Worm (Caenorhabditis elegans) whole organism, late embryonic: Measurements from ENCODE around the gene gbb-1.

ENCODE experiments used
- C08G9.2 ChIP-seq: sonication (generic microtip); optimal IDR thresholded peaks from 2 replicates; lab custom pipeline; 2016; ENCODE audit warnings: mild to moderate bottlenecking, missing genetic modification characterization, moderate library complexity, missing compliant biosample characterization
- K09A11.1 ChIP-seq: sonication (generic microtip); optimal IDR thresholded peaks from 2 replicates; lab custom pipeline; 2017; ENCODE audit warnings: antibody characterized with exemption, mild to moderate bottlenecking, missing genetic modification characterization, missing compliant biosample characterization; ENCODE audit not compliant: insufficient read depth
- ahr-1 ChIP-seq: sonication (generic microtip); optimal IDR thresholded peaks from 2 replicates; lab custom pipeline; 2016; ENCODE audit warnings: missing genetic modification characterization, missing compliant biosample characterization
- ama-1 ChIP-seq: fragments of 150-350 bp; optimal IDR thresholded peaks from 2 replicates; lab custom pipeline; 2014
- ceh-22 ChIP-seq: sonication (generic microtip); optimal IDR thresholded peaks from 2 replicates; lab custom pipeline; 2017; ENCODE audit warnings: missing biosample characterization, missing genetic modification characterization
- ceh-45 ChIP-seq: fragments of 200-800 bp; sonication (Bioruptor generic); IDR thresholded peaks from 2 replicates; pipeline ENCODE4 v1.3.6; 2022; ENCODE audit warnings: missing genetic modification reagents, missing genetic modification characterization, missing compliant biosample characterization
- ceh-48 ChIP-seq: sonication (generic microtip); optimal IDR thresholded peaks from 2 replicates; lab custom pipeline; 2016; ENCODE audit warnings: missing genetic modification characterization, inconsistent platforms, missing compliant biosample characterization
- ceh-6 ChIP-seq: fragments of 200-800 bp; sonication (Bioruptor generic); optimal IDR thresholded peaks from 2 replicates; lab custom pipeline; 2018; ENCODE audit warnings: mild to moderate bottlenecking, missing genetic modification characterization, missing compliant biosample characterization
- dmd-4 ChIP-seq: sonication (generic microtip); optimal IDR thresholded peaks from 2 replicates; lab custom pipeline; 2016; ENCODE audit warnings: borderline replicate concordance, missing genetic modification characterization, missing compliant biosample characterization
- ets-4 ChIP-seq: sonication (generic microtip); optimal IDR thresholded peaks from 2 replicates; lab custom pipeline; 2016; ENCODE audit warnings: missing genetic modification characterization, missing compliant biosample characterization
- eyg-1 ChIP-seq: sonication (generic microtip); optimal IDR thresholded peaks from 2 replicates; lab custom pipeline; 2016; ENCODE audit warnings: missing genotype, missing genetic modification characterization, missing compliant biosample characterization
- fax-1 ChIP-seq: sonication (generic microtip); optimal IDR thresholded peaks from 2 replicates; lab custom pipeline; 2016; ENCODE audit warnings: missing genotype, missing genetic modification characterization, missing compliant biosample characterization
- gmeb-2 ChIP-seq: sonication (generic microtip); optimal IDR thresholded peaks from 2 replicates; lab custom pipeline; 2016; ENCODE audit warnings: missing genetic modification characterization, inconsistent platforms, missing compliant biosample characterization
- hlh-15 ChIP-seq: sonication (generic microtip); optimal IDR thresholded peaks from 2 replicates; lab custom pipeline; 2016; ENCODE audit warnings: missing genetic modification characterization, missing compliant biosample characterization
- hlh-30 ChIP-seq: sonication (generic microtip); optimal IDR thresholded peaks from 2 replicates; lab custom pipeline; 2017; ENCODE audit warnings: antibody characterized with exemption, missing genetic modification characterization, missing compliant biosample characterization; ENCODE audit not compliant: insufficient read depth
- hlh-8 ChIP-seq: sonication (generic microtip); optimal IDR thresholded peaks from 2 replicates; lab custom pipeline; 2016; ENCODE audit warnings: missing genotype, missing genetic modification characterization, missing compliant biosample characterization
- lim-6 ChIP-seq: sonication (generic microtip); optimal IDR thresholded peaks from 2 replicates; lab custom pipeline; 2016; ENCODE audit warnings: missing genetic modification characterization, missing compliant biosample characterization
- madf-2 ChIP-seq: sonication (generic microtip); optimal IDR thresholded peaks from 2 replicates; lab custom pipeline; 2017; ENCODE audit warnings: missing genetic modification characterization, missing compliant biosample characterization
- nhr-232 ChIP-seq: sonication (generic microtip); optimal IDR thresholded peaks from 2 replicates; lab custom pipeline; 2016; ENCODE audit warnings: missing genetic modification characterization, missing compliant biosample characterization
- npax-4 ChIP-seq: sonication (generic microtip); optimal IDR thresholded peaks from 2 replicates; lab custom pipeline; 2016; ENCODE audit warnings: missing genetic modification characterization, missing compliant biosample characterization
- pag-3 ChIP-seq: sonication (generic microtip); optimal IDR thresholded peaks from 2 replicates; lab custom pipeline; 2016; ENCODE audit warnings: missing compliant biosample characterization, missing genetic modification characterization, borderline replicate concordance
- pax-1 ChIP-seq: fragments of 150-350 bp; optimal IDR thresholded peaks from 2 replicates; lab custom pipeline; 2014; ENCODE audit warnings: missing biosample characterization, missing genetic modification characterization
- pha-4 ChIP-seq: fragments of 150-350 bp; optimal IDR thresholded peaks from 2 replicates; lab custom pipeline; 2018; ENCODE audit warnings: missing biosample characterization, missing genetic modification reagents, missing genetic modification characterization
- pqm-1 ChIP-seq: sonication (generic microtip); optimal IDR thresholded peaks from 2 replicates; lab custom pipeline; 2016; ENCODE audit warnings: missing genetic modification characterization, missing compliant biosample characterization
- rnt-1 ChIP-seq: sonication (generic microtip); optimal IDR thresholded peaks from 2 replicates; lab custom pipeline; 2016; ENCODE audit warnings: missing genetic modification characterization, missing compliant biosample characterization
- syd-9 ChIP-seq: sonication (generic microtip); optimal IDR thresholded peaks from 2 replicates; lab custom pipeline; 2016; ENCODE audit warnings: mild to moderate bottlenecking, missing genetic modification characterization, moderate library complexity, missing compliant biosample characterization
- tbx-2 ChIP-seq: sonication (generic microtip); optimal IDR thresholded peaks from 2 replicates; lab custom pipeline; 2016; ENCODE audit warnings: missing genetic modification characterization, missing compliant biosample characterization
- unc-3 ChIP-seq, 2 experiments: fragments of 200-800 bp in 1 of 2; sonication (Bioruptor generic) in 1 of 2; sonication (generic microtip) in 1 of 2; conservative IDR thresholded peaks in 1 of 2; optimal IDR thresholded peaks in 1 of 2; 2 replicates each; pipeline versions ENCODE4 v1.3.6 to Lab custom; 2016 to 2022; ENCODE audit warnings: missing compliant biosample characterization in 2 of 2, missing genetic modification characterization in 2 of 2, missing genetic modification reagents in 1 of 2
- unc-55 ChIP-seq: sonication (generic microtip); optimal IDR thresholded peaks from 2 replicates; lab custom pipeline; 2017; ENCODE audit warnings: missing biosample characterization, missing genetic modification reagents, missing genetic modification characterization
- unc-86 ChIP-seq: sonication (generic microtip); optimal IDR thresholded peaks from 2 replicates; lab custom pipeline; 2016; ENCODE audit warnings: missing genetic modification characterization, missing compliant biosample characterization

The gbb-1 gene

DNA sequence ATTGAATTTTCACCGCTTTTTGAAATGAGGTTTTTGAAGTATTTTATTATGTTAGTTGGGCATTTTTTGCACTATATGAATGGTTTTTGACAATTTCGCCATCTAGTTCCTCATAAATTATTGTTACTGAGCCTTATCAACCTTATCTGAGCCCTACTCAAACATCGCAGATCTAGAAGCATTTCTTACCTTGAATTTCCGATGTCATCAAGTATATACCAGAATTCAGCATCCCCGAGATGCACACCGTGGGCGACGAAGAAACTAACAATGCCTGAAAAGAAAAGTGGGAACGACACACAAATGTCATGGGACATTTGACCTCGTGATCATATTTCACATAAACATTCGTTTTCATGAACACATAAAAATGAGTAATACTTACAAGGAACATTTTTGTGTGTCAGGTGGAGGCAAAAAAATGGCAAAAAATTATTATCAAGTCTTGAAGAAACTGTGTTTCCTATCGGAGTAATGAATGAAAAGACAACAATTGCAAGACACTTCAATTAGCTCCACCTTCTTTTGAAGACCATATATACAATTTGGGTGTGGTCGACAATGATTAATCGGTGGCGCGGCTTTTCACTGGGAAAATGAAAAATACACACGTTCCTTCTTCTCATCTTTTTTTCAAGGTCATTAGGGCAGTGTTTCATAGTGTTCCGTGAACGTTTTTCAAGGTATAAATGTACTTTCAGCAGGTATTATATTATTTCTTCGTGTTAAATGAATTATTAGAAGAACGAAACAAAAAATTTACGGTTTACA lies 14.7 kb downstream of the gbb-1 start:
- TF ChIP-seq hlh-30 (peak; percentile 32), eyg-1 (no peak)
- TF ChIP-seq, all 69 proteins: peak for 1

DNA sequence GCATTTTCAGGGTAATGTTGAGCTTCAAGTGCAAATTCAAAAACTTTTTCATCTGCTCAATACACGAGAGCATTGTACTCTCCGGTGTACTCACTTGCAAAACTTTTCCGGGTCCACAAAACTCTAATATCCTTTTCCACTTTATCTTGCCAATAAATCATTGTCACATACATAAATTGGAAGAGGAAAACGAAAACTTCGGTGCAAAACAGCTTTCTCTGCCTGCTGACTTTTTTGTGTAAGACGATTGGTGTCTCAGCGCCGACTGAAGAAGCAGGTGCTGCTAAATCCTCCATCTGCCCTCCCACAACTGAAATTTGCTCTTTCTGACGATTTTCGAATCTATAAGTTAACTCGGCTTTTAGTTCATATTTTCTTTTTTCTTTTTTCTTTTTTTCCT lies 17.7 kb downstream of the gbb-1 start:
- TF ChIP-seq npax-4 (tag; lab: Kevin White, UChicago) (no peak), madf-2 (tag; lab: Kevin White, UChicago) (no peak), unc-55 (peak; percentile 24), nhr-232 (tag; lab: Kevin White, UChicago) (no peak), gmeb-2 (tag; lab: Kevin White, UChicago) (no peak), rnt-1 (tag; lab: Kevin White, UChicago) (no peak)

DNA sequence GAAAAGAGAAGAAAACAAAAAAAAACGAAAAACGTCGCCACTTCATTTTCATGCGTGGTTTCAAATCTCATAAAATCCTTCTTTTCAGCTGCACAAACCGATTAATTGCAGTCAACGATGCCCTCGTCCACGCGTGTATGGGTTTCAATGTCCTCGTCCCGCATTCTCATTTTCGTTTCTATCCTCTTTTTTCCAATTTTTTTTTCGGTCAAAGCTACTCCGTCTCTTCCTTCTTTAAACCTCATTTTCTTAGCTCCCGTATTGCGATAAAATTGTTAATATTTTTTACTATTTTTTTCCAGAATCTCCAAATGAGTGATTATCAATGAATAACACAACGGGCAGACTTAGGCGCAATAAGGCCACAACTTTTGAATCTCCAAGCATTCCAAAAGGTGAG lies 18.4 kb downstream of the gbb-1 start, which contains the start of gene aakg-3:
aakg-3 (plus strand) TSS at position 301 of the 400 bp plus-strand sequence.
- TF ChIP-seq pha-4 (tag; lab: Kevin White, UChicago) (no peak), pqm-1 (no peak), ceh-48 (tag; lab: Kevin White, UChicago) (no peak), ets-4 (tag; lab: Kevin White, UChicago) (no peak), ama-1 (no peak), hlh-30 (no peak), lim-6 (tag; lab: Kevin White, UChicago) (no peak), ceh-22 (tag; lab: Kevin White, UChicago) (no peak), ceh-6 (GFP tag; lab: Kevin White, UChicago) (no peak)

DNA sequence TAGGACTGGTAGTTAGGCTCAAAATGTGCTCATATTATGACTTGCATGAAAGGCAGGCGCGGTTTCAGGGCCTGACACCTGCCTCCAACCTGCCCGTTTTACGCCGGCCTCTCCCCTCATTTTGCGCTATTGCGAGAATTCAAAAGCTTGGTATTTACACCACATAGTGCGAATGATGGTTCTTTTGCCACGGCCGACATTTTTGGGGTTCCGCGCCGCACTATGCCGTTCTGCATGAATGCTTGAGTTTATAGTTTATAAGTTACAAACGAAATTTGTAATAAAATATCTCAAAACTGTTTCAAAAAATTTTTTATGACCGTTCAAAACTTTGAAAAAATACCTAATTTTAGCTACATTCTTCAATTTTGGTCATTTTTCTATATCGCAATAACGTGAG lies 20.4 kb downstream of the gbb-1 start:
- no peak for TF ChIP-seq unc-86 (tag; lab: Kevin White, UChicago)
- no peak for TF ChIP-seq dmd-4
- no peak for TF ChIP-seq ama-1
- no peak for TF ChIP-seq pag-3
- no peak for TF ChIP-seq C08G9.2 (tag; lab: Kevin White, UChicago)
- TF ChIP-seq ahr-1 (tag; lab: Kevin White, UChicago) = no peak
- TF ChIP-seq unc-3 (GFP tag; conservative IDR thresholded peaks at IDR 0.05; lab: Robert Waterston, UW) = no peak
- no peak for TF ChIP-seq unc-3 (tag; optimal IDR thresholded peaks at IDR 0.05; lab: Kevin White, UChicago)
- no peak for TF ChIP-seq hlh-15 (tag; lab: Kevin White, UChicago)
- no peak for TF ChIP-seq ets-4 (tag; lab: Kevin White, UChicago)
- TF ChIP-seq K09A11.1 (tag; lab: Kevin White, UChicago) = no peak
- no peak for TF ChIP-seq ceh-45
- TF ChIP-seq fax-1 (tag; lab: Kevin White, UChicago) = no peak
- TF ChIP-seq nhr-232 (tag; lab: Kevin White, UChicago) = no peak

DNA sequence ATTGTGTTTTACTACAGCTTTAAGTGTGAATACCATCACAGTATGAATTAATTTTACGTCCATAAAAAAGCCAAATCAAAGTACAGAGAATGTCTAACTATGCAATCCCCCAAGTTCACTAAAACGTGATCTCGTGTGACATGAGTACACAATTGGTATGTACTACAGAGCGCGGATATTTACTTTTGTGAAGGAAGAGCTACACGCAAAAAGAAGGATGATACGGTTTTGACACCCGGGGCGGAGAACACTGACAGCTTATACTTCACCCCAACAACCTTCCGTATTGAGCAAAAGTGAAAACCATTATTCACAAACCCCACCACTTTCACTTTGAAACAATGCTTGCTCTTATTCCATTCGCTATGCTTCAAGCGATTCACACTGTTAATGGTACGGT lies 24.0 kb downstream of the gbb-1 start, which contains the start of gene nspg-5:
nspg-5 (plus strand) TSS at position 301 of the 400 bp plus-strand sequence.
- TF ChIP-seq lim-6 (tag; lab: Kevin White, UChicago) (no peak), syd-9 (tag; lab: Kevin White, UChicago) (no peak), tbx-2 (tag; lab: Kevin White, UChicago) (no peak), hlh-8 (tag; lab: Kevin White, UChicago) (no peak), pax-1 (tag; lab: Kevin White, UChicago) (peak; percentile 2)

DNA sequence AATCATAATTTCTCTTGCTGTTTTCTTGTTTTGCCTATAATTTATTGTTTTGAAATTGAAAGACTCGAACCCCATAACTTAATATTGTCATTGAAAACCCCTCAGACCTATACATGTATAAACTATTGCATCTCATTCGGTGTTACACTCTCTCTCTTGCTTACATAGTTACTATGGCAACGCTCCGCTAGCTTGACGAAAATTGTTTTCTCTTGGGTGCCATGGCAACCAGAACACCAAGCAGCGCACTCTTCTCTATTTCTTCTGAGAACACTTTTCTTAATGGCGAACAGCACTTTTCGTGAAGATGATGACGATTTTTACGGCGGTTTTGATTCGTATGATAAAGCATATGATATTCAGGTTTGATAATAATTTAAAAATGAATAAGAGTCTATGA lies 26.3 kb downstream of the gbb-1 start, which contains the start of gene osm-5:
osm-5 (plus strand) TSS at position 268 of the 400 bp plus-strand sequence.
- TF ChIP-seq unc-3 (GFP tag; conservative IDR thresholded peaks at IDR 0.05; lab: Robert Waterston, UW) (no peak), unc-3 (tag; optimal IDR thresholded peaks at IDR 0.05; lab: Kevin White, UChicago) (no peak)
